Worm (Caenorhabditis elegans): ENCODE data around the gene nhr-36.

DNA sequence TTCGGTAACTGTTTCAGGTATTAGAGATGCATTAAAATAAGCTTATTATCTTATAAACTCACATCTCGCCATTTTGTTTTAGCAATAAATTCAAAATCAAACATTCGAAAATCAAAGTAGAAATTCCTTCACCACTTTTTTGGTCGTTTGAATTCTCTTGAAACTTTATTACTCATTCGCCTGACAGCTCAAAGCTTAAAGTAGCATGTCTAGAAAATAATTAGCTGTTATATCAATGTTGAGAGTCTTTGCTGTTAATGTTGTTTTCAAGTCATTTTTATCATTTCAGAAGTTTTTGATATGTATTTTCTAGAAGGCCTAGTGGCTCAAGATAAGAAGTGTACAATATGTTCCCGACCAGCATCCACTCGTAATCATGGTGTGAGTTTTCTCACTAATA lies 41.6 kb upstream of the nhr-36 start, which contains the start of gene nhr-39:
- no peak for TF ChIP-seq hmbx-1 (tag; optimal IDR thresholded peaks at IDR 0.05)
- no peak for TF ChIP-seq ama-1 (optimal IDR thresholded peaks at IDR 0.05)
- TF ChIP-seq ceh-13 (GFP tag; optimal IDR thresholded peaks at IDR 0.05), result no peak
- TF ChIP-seq pes-1 (GFP tag; IDR thresholded peaks at IDR 0.05), result no peak
- TF ChIP-seq sea-1 (GFP tag; conservative IDR thresholded peaks at IDR 0.05), result no peak

Data from whole organism, early embryonic.